Worm (Caenorhabditis elegans) whole organism, L4/young adult: ENCODE data around the gene fkh-7.

Source experiments
- W03F9.2 ChIP-seq: fragments of 150-350 bp; optimal IDR thresholded peaks from 2 replicates; lab custom pipeline; 2014; ENCODE audit warnings: missing biosample characterization, missing genetic modification characterization
- dao-5 ChIP-seq: sonication (generic microtip); optimal IDR thresholded peaks from 2 replicates; lab custom pipeline; 2016; ENCODE audit warnings: missing genotype, missing genetic modification characterization, moderate library complexity, missing compliant biosample characterization

DNA sequence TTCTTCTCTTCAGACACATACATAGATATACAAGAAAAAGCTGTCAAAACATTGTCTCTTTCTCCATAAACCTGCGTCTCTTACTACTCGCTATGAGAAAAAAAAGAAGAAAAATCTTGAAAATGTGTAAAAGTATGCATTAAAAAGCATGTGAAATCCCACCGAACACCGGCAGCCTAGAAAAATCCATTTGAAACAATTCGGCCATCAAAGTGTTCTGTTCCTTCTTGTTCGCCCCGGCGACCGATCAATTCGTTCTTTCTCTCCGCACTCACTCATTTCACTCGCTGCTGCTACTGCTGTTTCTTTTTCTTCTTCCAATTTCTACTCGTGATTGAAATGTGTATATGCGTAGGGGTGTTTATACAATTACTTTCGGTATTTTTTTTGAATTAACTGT, 35.6 kb upstream of the fkh-7 start:
- TF ChIP-seq W03F9.2 (tag; lab: Kevin White, UChicago) (peak; percentile 31), dao-5 (no peak)
